Worm (Caenorhabditis elegans) whole organism, young adult: ENCODE measurements around the gene nhr-188.

Experiments
- D2030.7 ChIP-seq: fragments of 200-800 bp; sonication (Bioruptor generic); IDR thresholded peaks from 2 replicates; pipeline ENCODE4 v1.3.6; 2022; ENCODE audit warnings: missing genetic modification reagents, missing genetic modification characterization, missing compliant biosample characterization
- F55B11.4 ChIP-seq: sonication (generic microtip); optimal IDR thresholded peaks from 2 replicates; lab custom pipeline; 2016; ENCODE audit warnings: missing compliant biosample characterization, missing genetic modification characterization, borderline replicate concordance; ENCODE audit not compliant: insufficient read depth
- cebp-1 ChIP-seq, 2 experiments: fragments of 200-800 bp in 1 of 2; sonication (Bioruptor generic) in 1 of 2; sonication (generic microtip) in 1 of 2; IDR thresholded peaks in 1 of 2; optimal IDR thresholded peaks in 1 of 2; 2 replicates each; pipeline versions ENCODE4 v1.3.6 to Lab custom; 2017 to 2022; ENCODE audit warnings: missing compliant biosample characterization in 2 of 2, missing genetic modification characterization in 2 of 2, mild to moderate bottlenecking in 1 of 2, missing genetic modification reagents in 1 of 2, moderate library complexity in 1 of 2
- ceh-40 ChIP-seq: fragments of 200-800 bp; sonication (Bioruptor generic); IDR thresholded peaks from 2 replicates; pipeline ENCODE4 v1.3.6; 2022; ENCODE audit warnings: missing genetic modification characterization, missing compliant biosample characterization
- egl-18 ChIP-seq: fragments of 200-800 bp; sonication (Bioruptor generic); IDR thresholded peaks from 2 replicates; pipeline ENCODE4 v1.3.6; 2022; ENCODE audit warnings: missing genetic modification reagents, missing genetic modification characterization, missing compliant biosample characterization
- nhr-179 ChIP-seq: sonication (generic microtip); optimal IDR thresholded peaks from 2 replicates; lab custom pipeline; 2016; ENCODE audit warnings: mild to moderate bottlenecking, missing genetic modification characterization, missing compliant biosample characterization
- nhr-90 ChIP-seq: sonication (generic microtip); optimal IDR thresholded peaks from 2 replicates; lab custom pipeline; 2016; ENCODE audit warnings: missing genotype, mild to moderate bottlenecking, missing genetic modification characterization, missing compliant biosample characterization
- unc-62 ChIP-seq: fragments of 150-350 bp; optimal IDR thresholded peaks from 2 replicates; lab custom pipeline; 2014; ENCODE audit warnings: missing biosample characterization, missing genetic modification reagents, missing genetic modification characterization
- ztf-26 ChIP-seq: sonication (generic microtip); optimal IDR thresholded peaks from 2 replicates; lab custom pipeline; 2017; ENCODE audit warnings: missing genetic modification characterization, missing compliant biosample characterization

DNA sequence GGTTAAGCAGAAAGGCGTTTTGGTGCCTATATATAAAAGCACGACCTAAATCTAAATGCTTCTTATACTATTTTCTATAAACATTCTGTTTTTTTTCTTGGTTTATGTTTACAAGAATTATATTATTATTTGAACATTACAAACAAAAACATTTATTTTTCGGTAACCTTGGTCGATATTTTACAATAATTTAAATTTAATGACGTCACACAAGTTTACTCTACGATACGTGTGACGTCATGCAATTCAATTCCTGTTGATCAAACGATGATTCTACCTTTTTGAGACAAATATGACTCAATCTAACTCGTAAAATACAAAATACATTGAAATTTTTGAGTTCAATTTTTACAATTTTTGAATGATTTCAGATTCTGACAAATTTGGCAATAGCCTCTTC is 38.4 kb upstream of the nhr-188 start:
- TF ChIP-seq nhr-90 (tag; lab: Kevin White, UChicago): no peak
- no peak for TF ChIP-seq cebp-1 (GFP tag; IDR thresholded peaks at IDR 0.05; lab: Robert Waterston, UW)
- TF ChIP-seq cebp-1 (tag; optimal IDR thresholded peaks at IDR 0.05; lab: Kevin White, UChicago): no peak
- no peak for TF ChIP-seq ztf-26 (tag; lab: Kevin White, UChicago)
- TF ChIP-seq nhr-179 (tag; lab: Kevin White, UChicago): no peak
- no peak for TF ChIP-seq egl-18 (GFP tag; lab: Robert Waterston, UW)
- no peak for TF ChIP-seq ceh-40
- no peak for TF ChIP-seq D2030.7 (GFP tag; lab: Robert Waterston, UW)
- TF ChIP-seq F55B11.4: no peak
- no peak for TF ChIP-seq unc-62 (GFP tag; lab: Kevin White, UChicago)
